Worm (Caenorhabditis elegans) whole organism, mixed stage, embryonic: Measurements from ENCODE around the gene Y17G9B.8.

Source experiments
- drap-1 ChIP-seq: fragments of 200-800 bp; sonication (Bioruptor generic); optimal IDR thresholded peaks from 3 replicates; lab custom pipeline; 2018; ENCODE audit warnings: mild to moderate bottlenecking, missing genetic modification characterization, missing compliant biosample characterization
- elt-1 ChIP-seq: sonication (generic microtip); optimal IDR thresholded peaks from 2 replicates; lab custom pipeline; 2017; ENCODE audit warnings: missing genetic modification characterization, mild to moderate bottlenecking, missing compliant biosample characterization, antibody characterized with exemption, moderate library complexity, borderline replicate concordance; ENCODE audit not compliant: insufficient read depth
- elt-3 ChIP-seq: fragments of 150-350 bp; optimal IDR thresholded peaks from 2 replicates; lab custom pipeline; 2014; ENCODE audit warnings: missing biosample characterization, missing genetic modification characterization
- lin-13 ChIP-seq: fragments of 150-350 bp; optimal IDR thresholded peaks from 2 replicates; lab custom pipeline; 2014; ENCODE audit warnings: missing biosample characterization, missing genetic modification characterization
- nhr-237 ChIP-seq: fragments of 150-350 bp; optimal IDR thresholded peaks from 2 replicates; lab custom pipeline; 2014; ENCODE audit warnings: missing biosample characterization, missing genetic modification characterization
- nhr-28 ChIP-seq: fragments of 150-350 bp; optimal IDR thresholded peaks from 2 replicates; lab custom pipeline; 2014; ENCODE audit warnings: missing biosample characterization, missing genetic modification characterization
- nhr-76 ChIP-seq: sonication (generic microtip); optimal IDR thresholded peaks from 2 replicates; lab custom pipeline; 2017; ENCODE audit warnings: missing biosample characterization, missing genetic modification characterization
- pha-4 ChIP-seq: fragments of 150-350 bp; optimal IDR thresholded peaks from 2 replicates; lab custom pipeline; 2018; ENCODE audit warnings: missing biosample characterization, missing genetic modification reagents, missing genetic modification characterization
- tbx-8 ChIP-seq: fragments of 200-800 bp; sonication (Bioruptor generic); optimal IDR thresholded peaks from 2 replicates; lab custom pipeline; 2018; ENCODE audit warnings: mild to moderate bottlenecking, missing genetic modification characterization, moderate library complexity, missing compliant biosample characterization
- unc-39 ChIP-seq: fragments of 150-350 bp; optimal IDR thresholded peaks from 2 replicates; lab custom pipeline; 2014; ENCODE audit warnings: missing biosample characterization, missing genetic modification characterization
- unc-62 ChIP-seq: fragments of 150-350 bp; optimal IDR thresholded peaks from 2 replicates; lab custom pipeline; 2014; ENCODE audit warnings: missing biosample characterization, missing genetic modification reagents, missing genetic modification characterization

ce11 chrIV:4723687-4724086, 35.0 kb downstream of the Y17G9B.8 start:
- TF ChIP-seq pha-4 (no peak), unc-39 (tag; lab: Kevin White, UChicago) (no peak), drap-1 (GFP tag; lab: Kevin White, UChicago) (no peak), unc-62 (GFP tag; lab: Kevin White, UChicago) (no peak), tbx-8 (GFP tag; lab: Kevin White, UChicago) (no peak), elt-3 (tag; lab: Kevin White, UChicago) (no peak), nhr-76 (no peak), nhr-28 (no peak), elt-1 (tag; lab: Kevin White, UChicago) (no peak), lin-13 (tag; lab: Kevin White, UChicago) (no peak), nhr-237 (tag; lab: Kevin White, UChicago) (no peak)
